Worm (Caenorhabditis elegans) whole organism, young adult: ENCODE results near the gene tomm-70.
A peak's percentile ranks its signal among the peaks of the same experiment; 100 is the strongest.

ENCODE experiments used
- B0035.1 ChIP-seq: sonication (generic microtip); optimal IDR thresholded peaks from 2 replicates; lab custom pipeline; 2016; ENCODE audit warnings: missing genetic modification characterization, mild to moderate bottlenecking, missing compliant biosample characterization, missing genotype, missing genetic modification reagents
- C06A6.2 ChIP-seq: fragments of 200-800 bp; sonication (Bioruptor generic); conservative IDR thresholded peaks from 2 replicates; pipeline ENCODE4 v1.3.6; 2022; ENCODE audit warnings: missing genetic modification characterization, missing compliant biosample characterization
- F22D6.2 ChIP-seq: sonication (generic microtip); optimal IDR thresholded peaks from 2 replicates; lab custom pipeline; 2016; ENCODE audit warnings: mild to moderate bottlenecking, missing genetic modification characterization, missing compliant biosample characterization
- F37B4.10 ChIP-seq: fragments of 200-800 bp; sonication (Bioruptor generic); IDR thresholded peaks from 2 replicates; pipeline ENCODE4 v1.3.6; 2022; ENCODE audit warnings: missing genetic modification characterization, missing compliant biosample characterization
- F49E8.2 ChIP-seq: sonication (generic microtip); optimal IDR thresholded peaks from 3 replicates; lab custom pipeline; 2017; ENCODE audit warnings: missing genetic modification characterization, mild to moderate bottlenecking, missing compliant biosample characterization, antibody characterized with exemption, moderate library complexity; ENCODE audit not compliant: insufficient read depth
- F52B5.7 ChIP-seq: sonication (generic microtip); optimal IDR thresholded peaks from 2 replicates; lab custom pipeline; 2016; ENCODE audit warnings: mild to moderate bottlenecking, missing genetic modification characterization, missing compliant biosample characterization
- F57A8.1 ChIP-seq: fragments of 200-800 bp; sonication (Bioruptor generic); optimal IDR thresholded peaks from 2 replicates; lab custom pipeline; 2018; ENCODE audit warnings: mild to moderate bottlenecking, missing genetic modification characterization, moderate library complexity, missing compliant biosample characterization
- F57C9.4 ChIP-seq: sonication (generic microtip); optimal IDR thresholded peaks from 2 replicates; lab custom pipeline; 2017; ENCODE audit warnings: mild to moderate bottlenecking, missing genetic modification characterization, missing compliant biosample characterization
- K11D2.4 ChIP-seq: fragments of 200-800 bp; sonication (Bioruptor generic); IDR thresholded peaks from 2 replicates; pipeline ENCODE4 v1.3.6; 2022; ENCODE audit warnings: missing genetic modification reagents, missing genetic modification characterization, missing compliant biosample characterization
- T07F8.4 ChIP-seq: sonication (generic microtip); optimal IDR thresholded peaks from 2 replicates; lab custom pipeline; 2016; ENCODE audit warnings: mild to moderate bottlenecking, missing genetic modification characterization, moderate library complexity, missing compliant biosample characterization
- T26A5.8 ChIP-seq: sonication (generic microtip); optimal IDR thresholded peaks from 2 replicates; lab custom pipeline; 2016; ENCODE audit warnings: missing genetic modification characterization, missing compliant biosample characterization
- Y56A3A.18 ChIP-seq: fragments of 200-800 bp; sonication (Bioruptor generic); IDR thresholded peaks from 2 replicates; pipeline ENCODE4 v1.3.6; 2022; ENCODE audit warnings: missing genetic modification reagents, missing genetic modification characterization, missing compliant biosample characterization
- Y67H2A.10 ChIP-seq: fragments of 200-800 bp; sonication (Bioruptor generic); conservative IDR thresholded peaks from 2 replicates; pipeline ENCODE4 v1.3.6; 2022; ENCODE audit warnings: missing genetic modification reagents, missing genetic modification characterization, missing compliant biosample characterization
- Y95B8A.8 ChIP-seq: fragments of 200-800 bp; sonication (Bioruptor generic); IDR thresholded peaks from 2 replicates; pipeline ENCODE4 v1.3.6; 2022; ENCODE audit warnings: missing genetic modification reagents, missing genetic modification characterization, missing compliant biosample characterization
- ZK185.1 ChIP-seq: sonication (generic microtip); optimal IDR thresholded peaks from 2 replicates; lab custom pipeline; 2016; ENCODE audit warnings: mild to moderate bottlenecking, missing genetic modification characterization, missing compliant biosample characterization; ENCODE audit not compliant: poor library complexity, severe bottlenecking
- akir-1 ChIP-seq: fragments of 200-800 bp; sonication (Bioruptor generic); optimal IDR thresholded peaks from 2 replicates; lab custom pipeline; 2018; ENCODE audit warnings: mild to moderate bottlenecking, missing genetic modification characterization, moderate library complexity, missing compliant biosample characterization
- aptf-3 ChIP-seq: fragments of 200-800 bp; sonication (Bioruptor generic); IDR thresholded peaks from 2 replicates; pipeline ENCODE4 v1.3.6; 2022; ENCODE audit warnings: missing genetic modification characterization, missing compliant biosample characterization
- bed-1 ChIP-seq: fragments of 200-800 bp; sonication (Bioruptor generic); IDR thresholded peaks from 2 replicates; pipeline ENCODE4 v1.3.6; 2022; ENCODE audit warnings: missing genetic modification reagents, missing genetic modification characterization, missing compliant biosample characterization
- bed-2 ChIP-seq: fragments of 200-800 bp; sonication (Bioruptor generic); IDR thresholded peaks from 2 replicates; pipeline ENCODE4 v1.3.6; 2022; ENCODE audit warnings: missing genetic modification reagents, missing genetic modification characterization, missing compliant biosample characterization
- ceh-58 ChIP-seq: fragments of 200-800 bp; sonication (Bioruptor generic); IDR thresholded peaks from 2 replicates; pipeline ENCODE4 v1.3.6; 2022; ENCODE audit warnings: missing genetic modification characterization, missing compliant biosample characterization
- ceh-79 ChIP-seq: sonication (generic microtip); optimal IDR thresholded peaks from 2 replicates; lab custom pipeline; 2017; ENCODE audit warnings: mild to moderate bottlenecking, missing genetic modification characterization, missing compliant biosample characterization
- die-1 ChIP-seq: sonication (generic microtip); optimal IDR thresholded peaks from 2 replicates; lab custom pipeline; 2016; ENCODE audit warnings: missing genotype, mild to moderate bottlenecking, missing genetic modification characterization, missing compliant biosample characterization
- dox-1 ChIP-seq: fragments of 200-800 bp; sonication (Bioruptor generic); IDR thresholded peaks from 2 replicates; pipeline ENCODE4 v1.3.6; 2022; ENCODE audit warnings: missing genetic modification reagents, missing genetic modification characterization, missing compliant biosample characterization
- egl-18 ChIP-seq: fragments of 200-800 bp; sonication (Bioruptor generic); IDR thresholded peaks from 2 replicates; pipeline ENCODE4 v1.3.6; 2022; ENCODE audit warnings: missing genetic modification reagents, missing genetic modification characterization, missing compliant biosample characterization
- ets-4 ChIP-seq: fragments of 200-800 bp; sonication (Bioruptor generic); optimal IDR thresholded peaks from 2 replicates; lab custom pipeline; 2018; ENCODE audit warnings: mild to moderate bottlenecking, missing genetic modification characterization, missing compliant biosample characterization
- hlh-26 ChIP-seq: fragments of 200-800 bp; sonication (Bioruptor generic); conservative IDR thresholded peaks from 2 replicates; pipeline ENCODE4 v1.3.6; 2022; ENCODE audit warnings: missing genetic modification reagents, missing genetic modification characterization, missing compliant biosample characterization
- hmg-1.2 ChIP-seq: fragments of 200-800 bp; sonication (Bioruptor generic); IDR thresholded peaks from 2 replicates; pipeline ENCODE4 v1.3.6; 2022; ENCODE audit warnings: missing genetic modification reagents, missing genetic modification characterization, missing compliant biosample characterization
- hrde-1 ChIP-seq: sonication (generic microtip); optimal IDR thresholded peaks from 2 replicates; lab custom pipeline; 2016; ENCODE audit warnings: missing genetic modification characterization, mild to moderate bottlenecking, missing compliant biosample characterization, moderate library complexity, missing genotype, missing genetic modification reagents, borderline replicate concordance
- let-526 ChIP-seq: fragments of 200-800 bp; sonication (Bioruptor generic); IDR thresholded peaks from 2 replicates; pipeline ENCODE4 v1.3.6; 2022; ENCODE audit warnings: missing genetic modification reagents, missing genetic modification characterization, missing compliant biosample characterization
- lin-54 ChIP-seq: fragments of 200-800 bp; sonication (Bioruptor generic); optimal IDR thresholded peaks from 2 replicates; lab custom pipeline; 2018; ENCODE audit warnings: mild to moderate bottlenecking, missing genetic modification characterization, missing compliant biosample characterization
- lsy-27 ChIP-seq: sonication (generic microtip); optimal IDR thresholded peaks from 2 replicates; lab custom pipeline; 2017; ENCODE audit warnings: missing genetic modification characterization, mild to moderate bottlenecking, missing compliant biosample characterization, antibody characterized with exemption, missing genotype, borderline replicate concordance; ENCODE audit not compliant: insufficient read depth
- madf-10 ChIP-seq: sonication (generic microtip); optimal IDR thresholded peaks from 2 replicates; lab custom pipeline; 2016; ENCODE audit warnings: mild to moderate bottlenecking, missing genetic modification characterization, missing compliant biosample characterization
- madf-6 ChIP-seq: fragments of 200-800 bp; sonication (Bioruptor generic); IDR thresholded peaks from 2 replicates; pipeline ENCODE4 v1.3.6; 2022; ENCODE audit warnings: missing genetic modification reagents, missing genetic modification characterization, missing compliant biosample characterization
- mes-4 ChIP-seq: sonication (generic microtip); optimal IDR thresholded peaks from 2 replicates; lab custom pipeline; 2016; ENCODE audit warnings: missing genotype, missing genetic modification characterization, missing compliant biosample characterization
- mxl-1 ChIP-seq: sonication (generic microtip); optimal IDR thresholded peaks from 2 replicates; lab custom pipeline; 2016; ENCODE audit warnings: missing genetic modification characterization, missing compliant biosample characterization
- nhr-120 ChIP-seq: fragments of 200-800 bp; sonication (Bioruptor generic); IDR thresholded peaks from 2 replicates; pipeline ENCODE4 v1.3.6; 2022; ENCODE audit warnings: missing genetic modification characterization, missing compliant biosample characterization
- pbrm-1 ChIP-seq: fragments of 200-800 bp; sonication (Bioruptor generic); IDR thresholded peaks from 2 replicates; pipeline ENCODE4 v1.3.6; 2022; ENCODE audit warnings: missing genetic modification reagents, missing genetic modification characterization, missing compliant biosample characterization
- pha-4 ChIP-seq: fragments of 150-350 bp; sonication (generic microtip); optimal IDR thresholded peaks from 2 replicates; lab custom pipeline; 2014; ENCODE audit warnings: missing biosample characterization, missing genetic modification reagents, missing genetic modification characterization
- rcor-1 ChIP-seq: fragments of 200-800 bp; sonication (Bioruptor generic); IDR thresholded peaks from 2 replicates; pipeline ENCODE4 v1.3.6; 2022; ENCODE audit warnings: missing genetic modification reagents, missing genetic modification characterization, missing compliant biosample characterization
- rpc-1 ChIP-seq, 2 experiments: fragments of 150-350 bp in 1 of 2; sonication (generic microtip) in 1 of 2; optimal IDR thresholded peaks; 2 replicates each; lab custom pipeline; 2014 to 2018; ENCODE audit warnings: missing biosample characterization in 1 of 2, missing genetic modification characterization in 1 of 2, missing genetic modification reagents in 1 of 2, missing genotype in 1 of 2
- snpc-1.3 ChIP-seq: sonication (generic microtip); optimal IDR thresholded peaks from 2 replicates; lab custom pipeline; 2017; ENCODE audit warnings: missing genetic modification characterization, mild to moderate bottlenecking, missing compliant biosample characterization, antibody characterized with exemption, moderate library complexity, missing genotype, missing genetic modification reagents; ENCODE audit not compliant: insufficient read depth
- tlf-1 ChIP-seq: fragments of 200-800 bp; sonication (Bioruptor generic); optimal IDR thresholded peaks from 2 replicates; lab custom pipeline; 2018; ENCODE audit warnings: mild to moderate bottlenecking, missing genetic modification characterization, missing compliant biosample characterization
- unc-62 ChIP-seq: fragments of 150-350 bp; optimal IDR thresholded peaks from 2 replicates; lab custom pipeline; 2014; ENCODE audit warnings: missing biosample characterization, missing genetic modification reagents, missing genetic modification characterization
- xnd-1 ChIP-seq: sonication (generic microtip); optimal IDR thresholded peaks from 2 replicates; lab custom pipeline; 2016; ENCODE audit warnings: missing genotype, missing genetic modification reagents, missing genetic modification characterization, missing compliant biosample characterization
- ztf-18 ChIP-seq: sonication (generic microtip); optimal IDR thresholded peaks from 2 replicates; lab custom pipeline; 2016; ENCODE audit warnings: missing genotype, mild to moderate bottlenecking, missing genetic modification characterization, missing compliant biosample characterization
- ztf-22 ChIP-seq: fragments of 200-800 bp; sonication (Bioruptor generic); optimal IDR thresholded peaks from 2 replicates; lab custom pipeline; 2018; ENCODE audit warnings: mild to moderate bottlenecking, missing genetic modification characterization, moderate library complexity, missing compliant biosample characterization
- ztf-25 ChIP-seq: fragments of 200-800 bp; sonication (Bioruptor generic); IDR thresholded peaks from 2 replicates; pipeline ENCODE4 v1.3.6; 2022; ENCODE audit warnings: missing genetic modification reagents, missing genetic modification characterization, missing compliant biosample characterization
- ztf-26 ChIP-seq: sonication (generic microtip); optimal IDR thresholded peaks from 2 replicates; lab custom pipeline; 2017; ENCODE audit warnings: missing genetic modification characterization, missing compliant biosample characterization

The tomm-70 gene

ce11 chrIII:8741276-8741860 lies 13.2 kb downstream of the tomm-70 start, which contains the start of gene pdhk-2:
Gene pdhk-2, minus strand, starts transcription at chrIII:8741412.
- TF ChIP-seq T07F8.4 (tag; lab: Kevin White, UChicago) = no peak
- no peak for TF ChIP-seq hlh-26
- no peak for TF ChIP-seq ztf-25 (GFP tag; lab: Robert Waterston, UW)
- peak; percentile 70 for TF ChIP-seq F49E8.2 (tag; lab: Kevin White, UChicago)
- TF ChIP-seq F57C9.4 (tag; lab: Kevin White, UChicago) = no peak
- TF ChIP-seq ztf-18 = peak; percentile 99
- TF ChIP-seq F57A8.1 (GFP tag; lab: Kevin White, UChicago) = no peak
- TF ChIP-seq ZK185.1 (tag; lab: Kevin White, UChicago) = peak; percentile 89
- TF ChIP-seq T26A5.8 (tag; lab: Kevin White, UChicago) = no peak
- TF ChIP-seq madf-10 = peak; percentile 70
- no peak for TF ChIP-seq hrde-1 (tag; lab: Kevin White, UChicago)
- no peak for TF ChIP-seq unc-62
- TF ChIP-seq mxl-1 = no peak
- peak; percentile 68 for TF ChIP-seq hmg-1.2
- TF ChIP-seq bed-1 (GFP tag; lab: Robert Waterston, UW) = 0 out of 2 replicates have a peak, but pooled peaks have one; percentile 21
- peak; percentile 71; the same call in 1 of the 2 replicates for TF ChIP-seq C06A6.2 (GFP tag; lab: Robert Waterston, UW)
- TF ChIP-seq ceh-79 = no peak
- peak; percentile 89 for TF ChIP-seq madf-6
- TF ChIP-seq ztf-26 (tag; lab: Kevin White, UChicago) = peak; percentile 81
- peak; percentile 70; the same call in 1 of the 2 replicates for TF ChIP-seq Y56A3A.18 (GFP tag; lab: Robert Waterston, UW)
- peak; percentile 3 for TF ChIP-seq ets-4
- no peak for TF ChIP-seq ztf-22 (GFP tag; lab: Kevin White, UChicago)
- TF ChIP-seq Y95B8A.8 (GFP tag; lab: Robert Waterston, UW) = 0 out of 2 replicates have a peak, but pooled peaks have one; percentile 67
- TF ChIP-seq F22D6.2 (tag; lab: Kevin White, UChicago) = peak; percentile 56
- TF ChIP-seq dox-1 = peak; percentile 95
- TF ChIP-seq pha-4 (tag; lab: Kevin White, UChicago) = peak; percentile 46
- peak; percentile 76 for TF ChIP-seq xnd-1
- TF ChIP-seq pbrm-1 (GFP tag; lab: Robert Waterston, UW) = peak; percentile 89
- TF ChIP-seq ceh-58 (GFP tag; lab: Robert Waterston, UW) = no peak
- peak; percentile 50 for TF ChIP-seq B0035.1 (tag; lab: Kevin White, UChicago)
- no peak for TF ChIP-seq F52B5.7 (tag; lab: Kevin White, UChicago)
- no peak for TF ChIP-seq let-526 (GFP tag; lab: Robert Waterston, UW)
- TF ChIP-seq Y67H2A.10 (GFP tag; lab: Robert Waterston, UW) = no peak
- no peak for TF ChIP-seq aptf-3 (GFP tag; lab: Robert Waterston, UW)
- peak; percentile 88 for TF ChIP-seq tlf-1
- TF ChIP-seq die-1 (tag; lab: Kevin White, UChicago) = peak; percentile 27
- TF ChIP-seq lin-54 (GFP tag; lab: Kevin White, UChicago) = peak; percentile 99
- TF ChIP-seq F37B4.10 (GFP tag; lab: Robert Waterston, UW) = no peak
- TF ChIP-seq snpc-1.3 = peak; percentile 32
- no peak for TF ChIP-seq rpc-1 (optimal IDR thresholded peaks at IDR 0.05; lab: Kevin White, UChicago)
- no peak for TF ChIP-seq rpc-1 (tag; optimal IDR thresholded peaks at IDR 0.05; lab: Kevin White, UChicago)
- TF ChIP-seq mes-4 (tag; lab: Kevin White, UChicago) = peak; percentile 15
- peak; percentile 91 for TF ChIP-seq rcor-1
- TF ChIP-seq nhr-120 (GFP tag; lab: Robert Waterston, UW) = no peak
- TF ChIP-seq K11D2.4 (GFP tag; lab: Robert Waterston, UW) = no peak; the same call in none of the 2 replicates
- no peak for TF ChIP-seq akir-1 (GFP tag; lab: Kevin White, UChicago)
- TF ChIP-seq egl-18 (GFP tag; lab: Robert Waterston, UW) = no peak
- TF ChIP-seq bed-2 (GFP tag; lab: Robert Waterston, UW) = no peak
- TF ChIP-seq lsy-27 (tag; lab: Kevin White, UChicago) = no peak
